Fruit fly (Drosophila melanogaster) whole organism, embryonic: ENCODE measurements around the gene Klp61F.

ENCODE experiments used
- Atf3 ChIP-seq: fragments of 200-800 bp; sonication (Bioruptor generic); optimal IDR thresholded peaks from 3 replicates; lab custom pipeline; 2016; ENCODE audit warnings: missing biosample characterization, missing genetic modification characterization
- Awh ChIP-seq: fragments of 200-800 bp; sonication (Bioruptor generic); IDR thresholded peaks from 2 replicates; pipeline ENCODE4, ENCODE4 v1.3.6; 2022; ENCODE audit warnings: missing biosample characterization, missing genetic modification characterization
- CG10209 ChIP-seq: fragments of 200-800 bp; sonication (Bioruptor generic); optimal IDR thresholded peaks from 3 replicates; lab custom pipeline; 2017; ENCODE audit warnings: missing biosample characterization, mild to moderate bottlenecking, missing genetic modification characterization, missing genetic modification reagents
- CG10366 ChIP-seq: fragments of 200-800 bp; sonication (Bioruptor generic); IDR thresholded peaks from 2 replicates; pipeline ENCODE4 v1.3.6; 2022; ENCODE audit warnings: missing biosample characterization, missing genetic modification characterization
- CG10654 ChIP-seq: fragments of 200-800 bp; sonication (Bioruptor generic); optimal IDR thresholded peaks from 2 replicates; lab custom pipeline; 2016; ENCODE audit warnings: missing biosample characterization, missing genetic modification characterization
- CG11504 ChIP-seq: fragments of 200-800 bp; sonication (Bioruptor generic); optimal IDR thresholded peaks from 3 replicates; lab custom pipeline; 2019; ENCODE audit warnings: missing biosample characterization, mild to moderate bottlenecking, missing genetic modification characterization, moderate library complexity
- CG11695 ChIP-seq: fragments of 200-800 bp; sonication (Bioruptor generic); IDR thresholded peaks from 3 replicates; pipeline ENCODE4 v1.3.6; 2022; ENCODE audit warnings: missing biosample characterization, missing genetic modification characterization
- CG11696 ChIP-seq: fragments of 200-800 bp; sonication (Bioruptor generic); IDR thresholded peaks from 2 replicates; pipeline ENCODE4 v1.3.6; 2022; ENCODE audit warnings: missing biosample characterization, missing genetic modification characterization
- CG12219 ChIP-seq: fragments of 200-800 bp; sonication (Bioruptor generic); optimal IDR thresholded peaks from 3 replicates; lab custom pipeline; 2018; ENCODE audit warnings: missing biosample characterization, mild to moderate bottlenecking, missing genetic modification characterization
- CG13123 ChIP-seq: fragments of 200-800 bp; sonication (Bioruptor generic); optimal IDR thresholded peaks from 2 replicates; lab custom pipeline; 2016; ENCODE audit warnings: missing biosample characterization, missing genetic modification characterization
- CG13296 ChIP-seq: fragments of 200-800 bp; sonication (Bioruptor generic); optimal IDR thresholded peaks from 3 replicates; lab custom pipeline; 2018; ENCODE audit warnings: missing biosample characterization, mild to moderate bottlenecking, missing genetic modification characterization
- CG14965 ChIP-seq: fragments of 200-800 bp; sonication (Bioruptor generic); optimal IDR thresholded peaks from 2 replicates; lab custom pipeline; 2016; ENCODE audit warnings: missing biosample characterization, missing genetic modification characterization, borderline replicate concordance
- CG15073 ChIP-seq: fragments of 200-800 bp; sonication (Bioruptor generic); optimal IDR thresholded peaks from 2 replicates; lab custom pipeline; 2016; ENCODE audit warnings: missing biosample characterization, missing genetic modification characterization
- CG16813 ChIP-seq: fragments of 200-800 bp; sonication (Bioruptor generic); IDR thresholded peaks from 3 replicates; pipeline ENCODE4 v1.3.6; 2022; ENCODE audit warnings: missing biosample characterization, missing genetic modification characterization; ENCODE audit not compliant: partially characterized antibody
- CG17328 ChIP-seq: fragments of 200-800 bp; sonication (Bioruptor generic); IDR thresholded peaks from 2 replicates; pipeline ENCODE4 v1.3.6; 2022; ENCODE audit warnings: missing biosample characterization, missing genetic modification characterization
- CG17568 ChIP-seq: fragments of 200-800 bp; sonication (Bioruptor generic); optimal IDR thresholded peaks from 2 replicates; lab custom pipeline; 2018; ENCODE audit warnings: missing biosample characterization, mild to moderate bottlenecking, missing genetic modification characterization, moderate library complexity
- CG18599 ChIP-seq: fragments of 200-800 bp; sonication (Bioruptor generic); optimal IDR thresholded peaks from 3 replicates; lab custom pipeline; 2017; ENCODE audit warnings: missing biosample characterization, missing genetic modification characterization, mild to moderate bottlenecking, moderate library complexity, missing genetic modification reagents
- CG34422 ChIP-seq: fragments of 200-800 bp; sonication (Bioruptor generic); IDR thresholded peaks from 3 replicates; pipeline ENCODE4 v1.3.6; 2022; ENCODE audit warnings: missing biosample characterization, missing genetic modification characterization
- CG6272 ChIP-seq: fragments of 200-800 bp; sonication (Bioruptor generic); IDR thresholded peaks from 2 replicates; pipeline ENCODE4 v1.3.6; 2022; ENCODE audit warnings: missing biosample characterization, missing genetic modification characterization
- CG7786 ChIP-seq: fragments of 200-800 bp; sonication (Bioruptor generic); optimal IDR thresholded peaks from 2 replicates; lab custom pipeline; 2016; ENCODE audit warnings: missing biosample characterization, missing genetic modification characterization
- CkIIα-i1 ChIP-seq: fragments of 200-800 bp; sonication (Bioruptor generic); IDR thresholded peaks from 2 replicates; pipeline ENCODE4 v1.3.6; 2022; ENCODE audit warnings: missing biosample characterization, missing genetic modification characterization
- Deaf1 ChIP-seq: fragments of 200-800 bp; optimal IDR thresholded peaks from 3 replicates; lab custom pipeline; 2019; ENCODE audit warnings: missing biosample characterization, mild to moderate bottlenecking, missing genetic modification characterization, moderate library complexity
- Doc3 ChIP-seq: fragments of 200-800 bp; sonication (Bioruptor generic); IDR thresholded peaks from 3 replicates; pipeline ENCODE4 v1.3.6; 2022; ENCODE audit warnings: missing biosample characterization, missing genetic modification characterization; ENCODE audit not compliant: partially characterized antibody
- Hr78 ChIP-seq, 2 experiments: fragments of 200-800 bp in 1 of 2; fragments of >200 bp in 1 of 2; sonication (Bioruptor generic) in 1 of 2; optimal IDR thresholded peaks; 2 replicates each; lab custom pipeline; 2017 to 2019; ENCODE audit warnings: missing biosample characterization in 2 of 2, missing genetic modification characterization in 2 of 2, mild to moderate bottlenecking in 1 of 2, moderate library complexity in 1 of 2
- MTF-1 ChIP-seq: fragments of 200-800 bp; sonication (Bioruptor generic); optimal IDR thresholded peaks from 2 replicates; lab custom pipeline; 2018; ENCODE audit warnings: missing biosample characterization, mild to moderate bottlenecking, missing genetic modification characterization, borderline replicate concordance
- Mad ChIP-seq: fragments of 200-800 bp; sonication (Bioruptor generic); optimal IDR thresholded peaks from 2 replicates; lab custom pipeline; 2016; ENCODE audit warnings: missing biosample characterization, missing genetic modification characterization
- Max ChIP-seq: fragments of 200-800 bp; sonication (Bioruptor generic); optimal IDR thresholded peaks from 2 replicates; lab custom pipeline; 2016; ENCODE audit warnings: missing biosample characterization, mild to moderate bottlenecking, missing genetic modification characterization
- NC2α ChIP-seq: fragments of 200-800 bp; sonication (Bioruptor generic); optimal IDR thresholded peaks from 2 replicates; lab custom pipeline; 2016; ENCODE audit warnings: missing biosample characterization, missing genetic modification characterization
- Optix ChIP-seq: fragments of 200-800 bp; sonication (Bioruptor generic); IDR thresholded peaks from 3 replicates; pipeline ENCODE4 v1.3.6; 2022; ENCODE audit warnings: missing biosample characterization, missing genetic modification characterization
- Poxn ChIP-seq: fragments of 200-800 bp; sonication (Bioruptor generic); IDR thresholded peaks from 2 replicates; pipeline ENCODE4 v1.3.6; 2022; ENCODE audit warnings: missing biosample characterization, missing genetic modification characterization
- Stat92E ChIP-seq, 3 experiments: fragments of >200 bp in 2 of 3; fragments of 200-800 bp in 1 of 3; sonication (Bioruptor generic) in 1 of 3; optimal IDR thresholded peaks; 2 replicates each; lab custom pipeline; 2017 to 2019; ENCODE audit warnings: missing biosample characterization in 3 of 3, missing genetic modification characterization in 3 of 3, mild to moderate bottlenecking in 1 of 3, moderate library complexity in 1 of 3
- ac ChIP-seq: fragments of 200-800 bp; sonication (Bioruptor generic); optimal IDR thresholded peaks from 3 replicates; lab custom pipeline; 2017; ENCODE audit warnings: missing biosample characterization, mild to moderate bottlenecking, missing genetic modification characterization
- br ChIP-seq: fragments of >200 bp; optimal IDR thresholded peaks from 2 replicates; lab custom pipeline; 2017
- ci ChIP-seq: fragments of 200-800 bp; sonication (Bioruptor generic); IDR thresholded peaks from 3 replicates; pipeline ENCODE4 v1.3.6; 2022; ENCODE audit warnings: missing biosample characterization, missing genetic modification characterization
- dm ChIP-seq: fragments of 200-800 bp; sonication (Bioruptor generic); optimal IDR thresholded peaks from 3 replicates; lab custom pipeline; 2016; ENCODE audit warnings: missing biosample characterization, missing genetic modification characterization
- dmrt11E ChIP-seq: fragments of 200-800 bp; sonication (Bioruptor generic); optimal IDR thresholded peaks from 3 replicates; lab custom pipeline; 2018; ENCODE audit warnings: missing biosample characterization, mild to moderate bottlenecking, missing genetic modification characterization, moderate library complexity
- gcm ChIP-seq: fragments of 200-800 bp; sonication (Bioruptor generic); optimal IDR thresholded peaks from 2 replicates; lab custom pipeline; 2019; ENCODE audit warnings: missing biosample characterization, mild to moderate bottlenecking, missing genetic modification characterization, moderate library complexity
- gro ChIP-seq: fragments of 200-800 bp; sonication (Bioruptor generic); optimal IDR thresholded peaks from 2 replicates; lab custom pipeline; 2016; ENCODE audit warnings: missing biosample characterization, missing genetic modification characterization
- h ChIP-seq: fragments of >200 bp; optimal IDR thresholded peaks from 2 replicates; lab custom pipeline; 2017
- hth ChIP-seq: fragments of >200 bp; optimal IDR thresholded peaks from 2 replicates; lab custom pipeline; 2017; ENCODE audit warnings: inconsistent platforms
- maf-S ChIP-seq: fragments of 200-800 bp; sonication (Bioruptor generic); optimal IDR thresholded peaks from 2 replicates; lab custom pipeline; 2016; ENCODE audit warnings: missing biosample characterization, missing genetic modification characterization
- nom ChIP-seq: fragments of 200-800 bp; sonication (Bioruptor generic); optimal IDR thresholded peaks from 2 replicates; lab custom pipeline; 2017; ENCODE audit warnings: missing biosample characterization, missing genetic modification characterization, mild to moderate bottlenecking, moderate library complexity, missing genetic modification reagents
- pho ChIP-seq: fragments of 200-800 bp; sonication (Bioruptor generic); optimal IDR thresholded peaks from 2 replicates; lab custom pipeline; 2016; ENCODE audit warnings: missing biosample characterization, missing genetic modification characterization
- pum ChIP-seq: fragments of 200-800 bp; sonication (Bioruptor generic); optimal IDR thresholded peaks from 2 replicates; lab custom pipeline; 2016; ENCODE audit warnings: missing biosample characterization, missing genetic modification characterization
- pzg ChIP-seq: fragments of 200-800 bp; sonication (Bioruptor generic); optimal IDR thresholded peaks from 3 replicates; lab custom pipeline; 2018; ENCODE audit warnings: missing biosample characterization, mild to moderate bottlenecking, missing genetic modification characterization, moderate library complexity
- stc ChIP-seq: fragments of 200-800 bp; sonication (Bioruptor generic); IDR thresholded peaks from 2 replicates; pipeline ENCODE4 v1.3.6; 2022; ENCODE audit warnings: missing biosample characterization, missing genetic modification characterization
- tap ChIP-seq: fragments of 200-800 bp; optimal IDR thresholded peaks from 3 replicates; lab custom pipeline; 2019; ENCODE audit warnings: missing biosample characterization, mild to moderate bottlenecking, missing genetic modification characterization, moderate library complexity
- tna ChIP-seq: fragments of 200-800 bp; sonication (Bioruptor generic); IDR thresholded peaks from 2 replicates; pipeline ENCODE4 v1.3.6; 2022; ENCODE audit warnings: missing biosample characterization, missing genetic modification characterization; ENCODE audit not compliant: partially characterized antibody
- toy ChIP-seq: fragments of 200-800 bp; sonication (Bioruptor generic); IDR thresholded peaks from 2 replicates; pipeline ENCODE4 v1.3.6; 2022; ENCODE audit warnings: missing biosample characterization, missing genetic modification characterization
- unpg ChIP-seq: fragments of 200-800 bp; sonication (Bioruptor generic); optimal IDR thresholded peaks from 3 replicates; lab custom pipeline; 2018; ENCODE audit warnings: missing biosample characterization, mild to moderate bottlenecking, missing genetic modification characterization, moderate library complexity
- zf30C ChIP-seq: fragments of 200-800 bp; sonication (Bioruptor generic); optimal IDR thresholded peaks from 3 replicates; lab custom pipeline; 2018; ENCODE audit warnings: missing biosample characterization, mild to moderate bottlenecking, missing genetic modification characterization

The Klp61F gene

dm6 chr3L:1265423-1266002, 19.8 kb upstream of the Klp61F start (continued):
- TF ChIP-seq maf-S (GFP tag; lab: Kevin White, UChicago) (no peak), gro (GFP tag; lab: Kevin White, UChicago) (no peak), CG11695 (GFP tag; lab: Robert Waterston, UW) (0 out of 3 replicates have a peak, but pooled peaks have one; percentile 8), CG6272 (GFP tag; lab: Robert Waterston, UW) (no peak), h (lab: Kevin White, UChicago) (no peak), CG17568 (GFP tag; lab: Kevin White, UChicago) (no peak), CG10209 (no peak), Mad (GFP tag; lab: Kevin White, UChicago) (no peak), ci (GFP tag; lab: Robert Waterston, UW) (no peak; the same call in 1 of the 3 replicates), zf30C (GFP tag; lab: Kevin White, UChicago) (no peak), Optix (GFP tag; lab: Robert Waterston, UW) (no peak), NC2α (GFP tag; lab: Kevin White, UChicago) (no peak), CkIIα-i1 (GFP tag; lab: Robert Waterston, UW) (no peak), pum (no peak), dmrt11E (no peak), CG18599 (GFP tag; lab: Kevin White, UChicago) (no peak), Awh (GFP tag; lab: Robert Waterston, UW) (no peak; the same call in 1 of the 2 replicates), CG13123 (GFP tag; lab: Kevin White, UChicago) (no peak), CG17328 (GFP tag; lab: Robert Waterston, UW) (no peak), CG13296 (GFP tag; lab: Kevin White, UChicago) (no peak), Poxn (no peak), CG11504 (tag; lab: Kevin White, UChicago) (no peak), dm (GFP tag; lab: Kevin White, UChicago) (no peak), Atf3 (GFP tag; lab: Kevin White, UChicago) (no peak), CG15073 (GFP tag; lab: Kevin White, UChicago) (no peak), Deaf1 (tag; lab: Kevin White, UChicago) (peak; percentile 84), pho (no peak), Doc3 (GFP tag; lab: Robert Waterston, UW) (no peak), unpg (GFP tag; lab: Kevin White, UChicago) (no peak), CG11696 (no peak), CG34422 (no peak), tap (tag; lab: Kevin White, UChicago) (no peak), tna (no peak), Stat92E (GFP tag; optimal IDR thresholded peaks at IDR 0.05; lab: Kevin White, UChicago) (no peak), ac (no peak), CG16813 (GFP tag; lab: Robert Waterston, UW) (no peak), toy (no peak), Max (GFP tag; lab: Kevin White, UChicago) (no peak), CG12219 (no peak), CG10366 (GFP tag; lab: Robert Waterston, UW) (no peak), pzg (GFP tag; lab: Kevin White, UChicago) (no peak), gcm (GFP tag; lab: Kevin White, UChicago) (no peak), MTF-1 (no peak), br (lab: Kevin White, UChicago) (no peak), hth (lab: Kevin White, UChicago) (no peak), CG10654 (GFP tag; lab: Kevin White, UChicago) (no peak), stc (no peak), CG7786 (no peak), nom (GFP tag; lab: Kevin White, UChicago) (peak; percentile 26), Hr78 (GFP tag; optimal IDR thresholded peaks at IDR 0.05; lab: Kevin White, UChicago) (no peak), CG14965 (GFP tag; lab: Kevin White, UChicago) (no peak)
